Worm (Caenorhabditis elegans): ENCODE measurements around the gene crn-5.

Gene crn-5

DNA sequence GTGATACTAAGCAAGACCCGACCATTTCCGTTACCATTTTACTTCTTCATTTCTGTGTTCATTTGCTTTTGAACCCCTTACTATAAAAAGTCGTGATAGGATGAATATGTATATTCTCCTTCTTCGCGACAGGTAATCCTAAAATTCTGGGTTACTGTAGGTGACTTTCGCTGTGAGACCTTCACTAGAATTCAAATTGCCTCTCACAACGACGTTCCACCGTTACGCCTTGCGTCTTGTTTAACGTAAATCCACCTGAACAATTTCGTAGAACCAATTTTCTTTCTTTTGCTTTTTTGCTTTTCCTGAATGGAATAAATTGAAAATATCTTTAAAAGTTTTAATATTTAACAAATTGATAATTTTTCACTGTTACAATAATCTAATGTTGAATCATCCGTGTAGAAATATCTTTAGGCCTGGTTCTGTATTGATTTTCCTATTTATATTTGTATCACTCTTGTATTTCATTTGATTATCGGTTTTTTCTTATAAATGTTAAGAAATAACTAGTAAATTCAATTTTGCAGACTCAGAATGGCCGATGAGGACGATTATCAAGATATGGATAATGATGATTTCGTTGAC is 13.6 kb upstream of the crn-5 start, which contains the start of gene rpb-6:
Gene rpb-6 (plus strand): TSS at position 538 of the 588 bp plus-strand sequence.
- no peak for TF ChIP-seq T22C8.4 (GFP tag; IDR thresholded peaks at IDR 0.05)
- no peak for TF ChIP-seq ref-1 (GFP tag; conservative IDR thresholded peaks at IDR 0.05)
- TF ChIP-seq cog-1 (tag; optimal IDR thresholded peaks at IDR 0.05) = no peak
- no peak for TF ChIP-seq med-1 (GFP tag; optimal IDR thresholded peaks at IDR 0.05; ENCODE audit: insufficient read depth)
- TF ChIP-seq flt-1 (GFP tag; IDR thresholded peaks at IDR 0.05) = no peak
- TF ChIP-seq tab-1 (GFP tag; IDR thresholded peaks at IDR 0.05) = no peak
- TF ChIP-seq klf-2 (GFP tag; conservative IDR thresholded peaks at IDR 0.05) = no peak
- TF ChIP-seq ztf-29 (GFP tag; IDR thresholded peaks at IDR 0.05) = no peak
- TF ChIP-seq ztf-23 (GFP tag; IDR thresholded peaks at IDR 0.05) = no peak

DNA sequence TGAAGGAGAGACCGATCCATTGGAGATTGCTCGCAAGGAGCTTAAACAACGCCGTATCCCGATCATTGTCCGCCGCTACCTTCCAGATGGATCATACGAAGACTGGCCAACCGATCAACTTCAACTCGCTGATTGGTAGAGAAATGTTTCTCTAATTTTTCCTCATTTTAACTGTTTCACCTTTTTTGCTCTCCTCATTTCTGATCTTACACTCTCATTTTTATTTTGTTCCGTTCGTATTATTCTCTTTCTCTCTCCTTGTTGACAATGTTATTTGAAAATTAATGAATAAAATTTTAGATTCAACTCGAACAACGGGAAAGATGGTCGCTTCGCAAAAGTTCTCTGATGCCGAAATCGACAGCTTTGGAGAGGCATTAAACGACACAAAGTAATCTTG is 12.9 kb upstream of the crn-5 start, which contains the start of gene dohh-1:
Gene dohh-1 (plus strand): TSS at position 301 of the 400 bp plus-strand sequence.
- TF ChIP-seq flt-1 (GFP tag; IDR thresholded peaks at IDR 0.05) = no peak
- TF ChIP-seq klf-2 (GFP tag; conservative IDR thresholded peaks at IDR 0.05) = no peak
- no peak for TF ChIP-seq ztf-23 (GFP tag; IDR thresholded peaks at IDR 0.05)
- TF ChIP-seq T22C8.4 (GFP tag; IDR thresholded peaks at IDR 0.05) = no peak
- no peak for TF ChIP-seq tab-1 (GFP tag; IDR thresholded peaks at IDR 0.05)

DNA sequence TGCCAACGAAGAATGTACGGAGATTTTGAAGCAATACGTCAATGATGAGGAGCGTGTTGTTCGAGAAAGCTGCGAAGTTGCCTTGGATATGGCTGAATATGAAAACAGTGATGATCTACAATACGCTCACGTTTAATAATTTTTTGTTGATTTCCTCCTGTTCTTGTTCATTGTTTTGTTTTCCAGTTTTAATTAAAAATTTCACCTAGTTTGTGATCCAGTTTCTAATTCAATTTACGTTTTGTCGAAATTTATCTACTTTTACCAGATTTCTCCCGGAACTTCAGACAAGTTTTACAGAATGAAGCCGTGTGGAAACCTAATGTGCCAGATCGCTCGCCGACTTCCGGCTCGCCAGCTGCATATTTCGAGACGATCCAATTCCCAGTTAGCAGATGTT is 11.7 kb upstream of the crn-5 start, which contains the start of gene dap-3:
Gene dap-3 (plus strand): TSS at position 301 of the 400 bp plus-strand sequence.
- TF ChIP-seq tab-1 (GFP tag; IDR thresholded peaks at IDR 0.05) (no peak), flt-1 (GFP tag; IDR thresholded peaks at IDR 0.05) (no peak), ztf-23 (GFP tag; IDR thresholded peaks at IDR 0.05) (no peak), cog-1 (tag; optimal IDR thresholded peaks at IDR 0.05) (no peak), klf-2 (GFP tag; conservative IDR thresholded peaks at IDR 0.05) (no peak)

DNA sequence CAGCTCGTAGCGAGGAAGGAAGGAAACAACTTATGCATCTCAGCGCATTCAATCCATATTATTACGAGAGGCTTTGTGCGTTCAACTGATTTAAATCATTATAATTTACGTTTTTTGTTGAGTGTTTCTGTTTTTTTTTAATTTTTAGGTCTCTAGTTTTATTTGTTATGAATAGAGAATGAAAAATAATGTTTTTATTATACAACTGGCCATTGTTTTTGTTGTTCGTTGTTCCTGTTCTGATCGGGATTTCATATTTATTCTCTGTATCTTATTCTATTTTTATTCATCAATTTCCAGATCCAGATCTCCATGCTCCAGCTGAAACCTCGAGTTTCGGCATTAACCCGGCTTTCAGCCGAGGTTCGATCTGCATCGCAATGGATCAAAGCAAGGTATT is 10.2 kb upstream of the crn-5 start, which contains the start of gene mrps-22:
Gene mrps-22 (plus strand): TSS at position 301 of the 400 bp plus-strand sequence.
- no peak for TF ChIP-seq ztf-23 (GFP tag; IDR thresholded peaks at IDR 0.05)
- TF ChIP-seq ztf-29 (GFP tag; IDR thresholded peaks at IDR 0.05) = no peak
- no peak for TF ChIP-seq cog-1 (tag; optimal IDR thresholded peaks at IDR 0.05)
- TF ChIP-seq klf-2 (GFP tag; conservative IDR thresholded peaks at IDR 0.05) = no peak
- TF ChIP-seq med-1 (GFP tag; optimal IDR thresholded peaks at IDR 0.05; ENCODE audit: insufficient read depth) = no peak
- no peak for TF ChIP-seq T22C8.4 (GFP tag; IDR thresholded peaks at IDR 0.05)
- no peak for TF ChIP-seq tab-1 (GFP tag; IDR thresholded peaks at IDR 0.05)
- no peak for TF ChIP-seq flt-1 (GFP tag; IDR thresholded peaks at IDR 0.05)
- TF ChIP-seq ref-1 (GFP tag; conservative IDR thresholded peaks at IDR 0.05) = no peak

DNA sequence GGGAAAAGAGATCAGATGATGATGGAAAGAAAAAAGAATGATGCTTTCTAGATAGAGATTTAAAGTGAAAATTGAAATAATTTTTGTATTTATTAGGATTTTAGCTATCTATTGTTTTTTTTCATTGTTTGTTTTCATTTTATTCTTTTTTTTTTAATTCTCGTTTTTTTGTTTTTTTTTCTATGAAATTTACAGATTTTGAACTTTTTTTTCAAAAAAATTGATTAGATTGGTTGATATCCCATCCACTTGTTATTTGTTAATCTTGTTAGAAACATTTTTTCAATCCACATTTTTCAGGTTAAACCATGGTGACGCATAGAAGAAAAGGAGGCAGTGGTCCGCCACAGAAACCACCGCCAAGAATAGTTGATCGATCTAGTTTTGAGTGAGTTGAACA is 8.5 kb upstream of the crn-5 start, which contains the start of gene algn-9:
Gene algn-9 (plus strand): TSS at position 301 of the 400 bp plus-strand sequence.
- TF ChIP-seq klf-2 (GFP tag; conservative IDR thresholded peaks at IDR 0.05) = no peak
- no peak for TF ChIP-seq ref-1 (GFP tag; conservative IDR thresholded peaks at IDR 0.05)
- TF ChIP-seq T22C8.4 (GFP tag; IDR thresholded peaks at IDR 0.05) = no peak
- TF ChIP-seq ztf-23 (GFP tag; IDR thresholded peaks at IDR 0.05) = no peak
- TF ChIP-seq med-1 (GFP tag; optimal IDR thresholded peaks at IDR 0.05; ENCODE audit: insufficient read depth) = no peak
- no peak for TF ChIP-seq flt-1 (GFP tag; IDR thresholded peaks at IDR 0.05)
- TF ChIP-seq ztf-29 (GFP tag; IDR thresholded peaks at IDR 0.05) = no peak
- TF ChIP-seq cog-1 (tag; optimal IDR thresholded peaks at IDR 0.05) = no peak
- no peak for TF ChIP-seq tab-1 (GFP tag; IDR thresholded peaks at IDR 0.05)

DNA sequence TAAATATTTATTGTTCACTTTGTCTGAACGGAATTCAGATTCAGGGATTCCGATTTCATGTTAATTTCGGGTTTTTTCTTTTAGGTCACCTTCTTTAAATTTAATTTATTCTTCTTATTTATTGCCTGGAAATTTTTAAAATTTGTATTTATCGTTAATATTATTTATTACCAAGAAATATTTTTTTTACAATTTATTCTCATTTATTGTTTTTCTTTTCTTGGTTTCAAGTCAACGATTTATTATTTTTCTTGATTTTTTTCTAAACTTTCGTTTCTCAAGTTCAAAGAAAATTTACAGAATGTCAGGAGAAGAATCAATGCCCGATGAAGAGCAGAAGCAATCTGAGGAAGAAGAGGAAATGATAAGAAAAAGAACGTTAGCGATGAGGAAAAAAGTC is 4.8 kb upstream of the crn-5 start, which contains the start of gene crn-3:
Gene crn-3 (plus strand): TSS at position 301 of the 400 bp plus-strand sequence.
- TF ChIP-seq flt-1 (GFP tag; IDR thresholded peaks at IDR 0.05) = no peak

DNA sequence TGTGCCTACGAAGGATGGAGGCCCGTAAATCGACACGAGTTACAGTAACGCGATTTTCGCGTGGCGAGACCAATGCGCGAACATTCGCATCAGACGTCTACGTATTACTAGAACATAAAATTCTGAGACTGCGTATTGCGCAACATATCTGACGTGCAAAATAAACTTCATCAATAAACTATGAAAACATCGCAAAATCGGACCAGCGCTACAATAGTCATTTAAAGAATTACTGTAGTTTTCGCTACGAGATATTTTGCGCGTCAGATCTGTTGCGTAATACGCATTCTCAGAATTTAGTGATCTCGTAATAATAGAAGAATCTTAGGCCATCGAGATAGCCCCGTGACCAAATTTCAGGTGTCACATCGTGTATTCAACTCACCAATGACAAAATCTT is 1.8 kb downstream of the crn-5 start:
- TF ChIP-seq cog-1 (tag; optimal IDR thresholded peaks at IDR 0.05) (no peak), ztf-23 (GFP tag; IDR thresholded peaks at IDR 0.05) (no peak), ztf-29 (GFP tag; IDR thresholded peaks at IDR 0.05) (no peak), T22C8.4 (GFP tag; IDR thresholded peaks at IDR 0.05) (no peak), med-1 (GFP tag; optimal IDR thresholded peaks at IDR 0.05; ENCODE audit: insufficient read depth) (no peak), ref-1 (GFP tag; conservative IDR thresholded peaks at IDR 0.05) (no peak)

DNA sequence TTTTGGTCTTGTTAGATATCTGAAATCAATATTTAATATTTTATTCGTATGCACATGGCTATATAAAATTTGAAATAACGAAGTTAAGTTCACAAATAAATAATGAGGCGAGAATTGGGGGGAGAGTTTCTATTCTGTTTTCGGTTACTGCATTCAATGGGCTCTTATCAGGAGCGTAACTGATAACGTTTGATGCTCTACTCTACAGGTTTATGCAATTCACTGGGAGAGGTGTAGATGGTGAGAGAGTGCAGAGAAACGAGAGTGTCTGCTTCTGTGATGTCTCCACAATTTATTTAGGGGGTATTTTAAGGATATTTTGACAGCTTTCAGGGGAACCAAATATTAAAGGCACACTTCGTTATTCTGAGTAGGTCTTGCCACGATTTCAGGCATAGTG is 2.2 kb downstream of the crn-5 start, which contains the start of gene C14A4.6:
Gene C14A4.6 (minus strand): TSS at position 19 of the 400 bp plus-strand sequence.
- TF ChIP-seq ztf-23 (GFP tag; IDR thresholded peaks at IDR 0.05) = no peak
- TF ChIP-seq tab-1 (GFP tag; IDR thresholded peaks at IDR 0.05) = no peak
- no peak for TF ChIP-seq klf-2 (GFP tag; conservative IDR thresholded peaks at IDR 0.05)
- no peak for TF ChIP-seq ref-1 (GFP tag; conservative IDR thresholded peaks at IDR 0.05)
- no peak for TF ChIP-seq T22C8.4 (GFP tag; IDR thresholded peaks at IDR 0.05)
- TF ChIP-seq flt-1 (GFP tag; IDR thresholded peaks at IDR 0.05) = no peak
- TF ChIP-seq med-1 (GFP tag; optimal IDR thresholded peaks at IDR 0.05; ENCODE audit: insufficient read depth) = no peak
- TF ChIP-seq cog-1 (tag; optimal IDR thresholded peaks at IDR 0.05) = no peak
- TF ChIP-seq ztf-29 (GFP tag; IDR thresholded peaks at IDR 0.05) = no peak

DNA sequence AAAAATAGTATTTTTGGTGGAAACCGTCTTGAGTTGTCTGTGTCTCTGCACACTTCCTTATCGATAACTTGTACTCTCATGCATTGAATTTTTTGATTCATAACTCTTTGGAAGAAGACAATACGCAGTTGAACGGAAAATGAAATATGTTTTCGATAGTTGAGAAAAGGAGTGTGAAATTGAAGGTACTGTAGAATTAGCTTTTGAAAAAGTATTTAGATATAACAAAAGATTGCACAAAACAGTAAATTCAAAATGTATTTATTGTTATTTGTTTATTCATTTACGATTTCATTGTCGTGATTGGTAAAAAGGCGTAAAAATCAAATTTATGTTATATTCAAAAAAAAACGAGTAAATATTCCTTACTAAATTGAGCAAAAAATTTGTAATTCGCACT is 3.9 kb downstream of the crn-5 start, which contains the start of gene C14A4.7:
Gene C14A4.7 (minus strand): TSS at position 101 of the 400 bp plus-strand sequence.
- no peak for TF ChIP-seq T22C8.4 (GFP tag; IDR thresholded peaks at IDR 0.05)

DNA sequence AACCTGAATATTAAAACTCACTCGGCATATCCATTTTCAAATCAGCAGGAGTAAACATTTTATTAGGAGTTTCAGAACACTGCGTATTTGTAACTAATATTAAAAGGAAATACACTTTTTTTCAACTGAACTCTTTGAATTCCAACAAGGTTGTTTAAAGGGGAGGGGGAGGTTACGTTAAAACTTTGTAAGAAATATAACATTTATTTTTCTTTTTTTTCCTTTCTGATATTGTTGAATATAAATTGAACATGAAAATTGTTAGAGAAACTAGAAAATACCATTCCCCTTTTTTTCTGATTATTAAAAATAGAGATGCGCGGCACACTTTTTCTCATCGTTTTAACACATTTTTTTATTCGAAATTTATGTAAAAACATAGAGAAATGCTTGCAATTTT is 5.5 kb downstream of the crn-5 start, which contains the start of gene C14A4.8:
Gene C14A4.8 (minus strand): TSS at position 101 of the 400 bp plus-strand sequence.
- TF ChIP-seq med-1 (GFP tag; optimal IDR thresholded peaks at IDR 0.05; ENCODE audit: insufficient read depth) = no peak
- no peak for TF ChIP-seq ztf-29 (GFP tag; IDR thresholded peaks at IDR 0.05)
- no peak for TF ChIP-seq tab-1 (GFP tag; IDR thresholded peaks at IDR 0.05)
- TF ChIP-seq klf-2 (GFP tag; conservative IDR thresholded peaks at IDR 0.05) = no peak
- no peak for TF ChIP-seq T22C8.4 (GFP tag; IDR thresholded peaks at IDR 0.05)
- no peak for TF ChIP-seq ztf-23 (GFP tag; IDR thresholded peaks at IDR 0.05)
- TF ChIP-seq cog-1 (tag; optimal IDR thresholded peaks at IDR 0.05) = no peak
- no peak for TF ChIP-seq ref-1 (GFP tag; conservative IDR thresholded peaks at IDR 0.05)
- no peak for TF ChIP-seq flt-1 (GFP tag; IDR thresholded peaks at IDR 0.05)

Data from whole organism, midembryonic.